Fruit fly (Drosophila melanogaster) whole organism, embryonic: ENCODE measurements around the gene MICU3.

Source experiments
- B-H2 ChIP-seq: fragments of 200-800 bp; sonication (Bioruptor generic); optimal IDR thresholded peaks from 2 replicates; lab custom pipeline; 2018; ENCODE audit warnings: missing biosample characterization, mild to moderate bottlenecking, missing genetic modification characterization
- CG10267 ChIP-seq: fragments of 200-800 bp; sonication (Bioruptor generic); optimal IDR thresholded peaks from 2 replicates; lab custom pipeline; 2018; ENCODE audit warnings: missing biosample characterization, mild to moderate bottlenecking, missing genetic modification characterization, moderate library complexity
- CG10321 ChIP-seq: fragments of 200-800 bp; sonication (Bioruptor generic); IDR thresholded peaks from 2 replicates; pipeline ENCODE4 v1.3.6; 2022; ENCODE audit warnings: missing biosample characterization, missing genetic modification characterization
- CG10979 ChIP-seq: fragments of 200-800 bp; sonication (Bioruptor generic); optimal IDR thresholded peaks from 2 replicates; lab custom pipeline; 2018; ENCODE audit warnings: missing biosample characterization, mild to moderate bottlenecking, missing genetic modification characterization, moderate library complexity
- CG11504 ChIP-seq: fragments of 200-800 bp; sonication (Bioruptor generic); optimal IDR thresholded peaks from 3 replicates; lab custom pipeline; 2019; ENCODE audit warnings: missing biosample characterization, mild to moderate bottlenecking, missing genetic modification characterization, moderate library complexity
- CG15269 ChIP-seq: fragments of 200-800 bp; sonication (Bioruptor generic); optimal IDR thresholded peaks from 2 replicates; lab custom pipeline; 2018; ENCODE audit warnings: missing biosample characterization, mild to moderate bottlenecking, missing genetic modification characterization, moderate library complexity
- CG15696 ChIP-seq: fragments of 200-800 bp; sonication (Bioruptor generic); optimal IDR thresholded peaks from 2 replicates; lab custom pipeline; 2019; ENCODE audit warnings: missing biosample characterization, mild to moderate bottlenecking, missing genetic modification characterization, moderate library complexity
- CG1603 ChIP-seq: fragments of 200-800 bp; sonication (Bioruptor generic); optimal IDR thresholded peaks from 2 replicates; lab custom pipeline; 2019; ENCODE audit warnings: missing biosample characterization, mild to moderate bottlenecking, missing genetic modification characterization, moderate library complexity
- CG17186 ChIP-seq: fragments of 200-800 bp; sonication (Bioruptor generic); optimal IDR thresholded peaks from 3 replicates; lab custom pipeline; 2017; ENCODE audit warnings: missing biosample characterization, missing genetic modification reagents, missing genetic modification characterization
- CG17568 ChIP-seq: fragments of 200-800 bp; sonication (Bioruptor generic); optimal IDR thresholded peaks from 2 replicates; lab custom pipeline; 2018; ENCODE audit warnings: missing biosample characterization, mild to moderate bottlenecking, missing genetic modification characterization, moderate library complexity
- CG18262 ChIP-seq: fragments of 200-800 bp; optimal IDR thresholded peaks from 3 replicates; lab custom pipeline; 2019; ENCODE audit warnings: missing biosample characterization, mild to moderate bottlenecking, missing genetic modification characterization, moderate library complexity
- CG18764 ChIP-seq: fragments of 200-800 bp; sonication (Bioruptor generic); optimal IDR thresholded peaks from 3 replicates; lab custom pipeline; 2016; ENCODE audit warnings: missing biosample characterization, missing genetic modification characterization
- CG2129 ChIP-seq: fragments of 200-800 bp; sonication (Bioruptor generic); IDR thresholded peaks from 2 replicates; pipeline ENCODE4 v1.3.6; 2022; ENCODE audit warnings: missing biosample characterization, missing genetic modification characterization; ENCODE audit not compliant: partially characterized antibody
- CG2678 ChIP-seq: fragments of 200-800 bp; sonication (Bioruptor generic); optimal IDR thresholded peaks from 3 replicates; lab custom pipeline; 2019; ENCODE audit warnings: missing biosample characterization, mild to moderate bottlenecking, missing genetic modification characterization, moderate library complexity
- CG2712 ChIP-seq: fragments of 200-800 bp; optimal IDR thresholded peaks from 3 replicates; lab custom pipeline; 2019; ENCODE audit warnings: missing biosample characterization, mild to moderate bottlenecking, missing genetic modification characterization, moderate library complexity
- CG2875 ChIP-seq: fragments of 200-800 bp; sonication (Bioruptor generic); optimal IDR thresholded peaks from 2 replicates; lab custom pipeline; 2017; ENCODE audit warnings: missing biosample characterization, mild to moderate bottlenecking, missing genetic modification characterization, missing genetic modification reagents
- CG42726 ChIP-seq: fragments of 200-800 bp; sonication (Bioruptor generic); IDR thresholded peaks from 2 replicates; pipeline ENCODE4 v1.3.6; 2022; ENCODE audit warnings: missing biosample characterization, missing genetic modification characterization; ENCODE audit not compliant: partially characterized antibody
- CG5245 ChIP-seq: fragments of 200-800 bp; sonication (Bioruptor generic); optimal IDR thresholded peaks from 3 replicates; lab custom pipeline; 2016; ENCODE audit warnings: missing biosample characterization, missing genetic modification characterization
- CG8359 ChIP-seq: fragments of 200-800 bp; sonication (Bioruptor generic); optimal IDR thresholded peaks from 2 replicates; lab custom pipeline; 2017; ENCODE audit warnings: missing biosample characterization, mild to moderate bottlenecking, missing genetic modification characterization, borderline replicate concordance
- CG8388 ChIP-seq: fragments of 200-800 bp; sonication (Bioruptor generic); optimal IDR thresholded peaks from 2 replicates; lab custom pipeline; 2019; ENCODE audit warnings: missing biosample characterization, mild to moderate bottlenecking, missing genetic modification characterization, moderate library complexity
- CG8924 ChIP-seq: fragments of 200-800 bp; optimal IDR thresholded peaks from 3 replicates; lab custom pipeline; 2019; ENCODE audit warnings: missing biosample characterization, mild to moderate bottlenecking, missing genetic modification characterization, moderate library complexity
- Chrac-16 ChIP-seq: fragments of 200-800 bp; sonication (Bioruptor generic); optimal IDR thresholded peaks from 3 replicates; lab custom pipeline; 2016; ENCODE audit warnings: missing biosample characterization, missing genetic modification characterization
- D ChIP-seq, 2 experiments: fragments of 200-800 bp in 1 of 2; fragments of >200 bp in 1 of 2; sonication (Bioruptor generic) in 1 of 2; optimal IDR thresholded peaks; 2 replicates in 1 of 2; 3 replicates in 1 of 2; lab custom pipeline; 2017; ENCODE audit warnings: mild to moderate bottlenecking in 1 of 2, missing biosample characterization in 1 of 2, missing genetic modification characterization in 1 of 2, missing genetic modification reagents in 1 of 2
- Dad ChIP-seq: fragments of 200-800 bp; sonication (Bioruptor generic); optimal IDR thresholded peaks from 3 replicates; lab custom pipeline; 2016; ENCODE audit warnings: missing biosample characterization, missing genetic modification characterization
- Dip2 ChIP-seq: fragments of 200-800 bp; sonication (Bioruptor generic); IDR thresholded peaks from 2 replicates; pipeline ENCODE4 v1.3.6; 2022; ENCODE audit warnings: missing biosample characterization, missing genetic modification characterization
- Dp ChIP-seq: fragments of 200-800 bp; sonication (Bioruptor generic); optimal IDR thresholded peaks from 2 replicates; lab custom pipeline; 2018; ENCODE audit warnings: missing biosample characterization, mild to moderate bottlenecking, missing genetic modification characterization, moderate library complexity
- Eip74EF ChIP-seq, 2 experiments: fragments of 200-800 bp in 1 of 2; fragments of >200 bp in 1 of 2; sonication (Bioruptor generic) in 1 of 2; optimal IDR thresholded peaks; 2 replicates each; lab custom pipeline; 2017 to 2019; ENCODE audit warnings: missing biosample characterization in 2 of 2, missing genetic modification characterization in 2 of 2, mild to moderate bottlenecking in 1 of 2, moderate library complexity in 1 of 2
- Ssrp ChIP-seq: fragments of 200-800 bp; sonication (Bioruptor generic); optimal IDR thresholded peaks from 2 replicates; lab custom pipeline; 2018; ENCODE audit warnings: missing biosample characterization, mild to moderate bottlenecking, missing genetic modification characterization, moderate library complexity
- ase ChIP-seq: fragments of 200-800 bp; sonication (Bioruptor generic); IDR thresholded peaks from 3 replicates; pipeline ENCODE4 v1.3.6; 2022; ENCODE audit warnings: missing biosample characterization, missing genetic modification characterization
- bsh ChIP-seq, 2 experiments: fragments of 200-800 bp; sonication (Bioruptor generic); optimal IDR thresholded peaks; 2 replicates each; lab custom pipeline; 2017 to 2018; ENCODE audit warnings: mild to moderate bottlenecking in 2 of 2, missing biosample characterization in 2 of 2, missing genetic modification characterization in 2 of 2, moderate library complexity in 1 of 2
- chinmo ChIP-seq: fragments of 200-800 bp; sonication (Bioruptor generic); IDR thresholded peaks from 4 replicates; pipeline ENCODE4 v1.3.6; 2022; ENCODE audit warnings: missing biosample characterization, missing genetic modification characterization; ENCODE audit not compliant: partially characterized antibody
- disco-r ChIP-seq: fragments of 200-800 bp; sonication (Bioruptor generic); optimal IDR thresholded peaks from 2 replicates; lab custom pipeline; 2016; ENCODE audit warnings: missing biosample characterization, missing genetic modification characterization
- fd96Cb ChIP-seq: fragments of 200-800 bp; sonication (Bioruptor generic); optimal IDR thresholded peaks from 2 replicates; lab custom pipeline; 2018; ENCODE audit warnings: missing biosample characterization, mild to moderate bottlenecking, missing genetic modification characterization, moderate library complexity
- fru ChIP-seq: fragments of >200 bp; optimal IDR thresholded peaks from 2 replicates; lab custom pipeline; 2017
- h ChIP-seq: fragments of >200 bp; optimal IDR thresholded peaks from 2 replicates; lab custom pipeline; 2017
- jumu ChIP-seq: fragments of 200-800 bp; sonication (Bioruptor generic); optimal IDR thresholded peaks from 3 replicates; lab custom pipeline; 2016; ENCODE audit warnings: missing biosample characterization, missing genetic modification characterization
- lab ChIP-seq: fragments of 200-800 bp; sonication (Bioruptor generic); optimal IDR thresholded peaks from 3 replicates; lab custom pipeline; 2017; ENCODE audit warnings: missing biosample characterization, missing genetic modification characterization, mild to moderate bottlenecking, moderate library complexity, missing genetic modification reagents
- lola ChIP-seq, 3 experiments: fragments of >200 bp in 2 of 3; fragments of 200-800 bp in 1 of 3; sonication (Bioruptor generic) in 1 of 3; optimal IDR thresholded peaks; 2 replicates each; lab custom pipeline; 2017 to 2019; ENCODE audit warnings: missing biosample characterization in 3 of 3, missing genetic modification characterization in 3 of 3, mild to moderate bottlenecking in 1 of 3, moderate library complexity in 1 of 3
- nmo ChIP-seq: fragments of 200-800 bp; sonication (Bioruptor generic); optimal IDR thresholded peaks from 2 replicates; lab custom pipeline; 2018; ENCODE audit warnings: missing biosample characterization, mild to moderate bottlenecking, missing genetic modification characterization, moderate library complexity
- pfk ChIP-seq: fragments of 200-800 bp; sonication (Bioruptor generic); optimal IDR thresholded peaks from 2 replicates; lab custom pipeline; 2018; ENCODE audit warnings: missing biosample characterization, mild to moderate bottlenecking, missing genetic modification characterization, moderate library complexity
- pnt ChIP-seq: fragments of 200-800 bp; sonication (Bioruptor generic); optimal IDR thresholded peaks from 3 replicates; lab custom pipeline; 2016; ENCODE audit warnings: missing biosample characterization, missing genetic modification characterization
- row ChIP-seq: fragments of 200-800 bp; sonication (Bioruptor generic); IDR thresholded peaks from 3 replicates; pipeline ENCODE4 v1.3.6; 2022; ENCODE audit warnings: missing biosample characterization, missing genetic modification characterization
- sens ChIP-seq: fragments of 200-800 bp; sonication (Bioruptor generic); peaks from one replicate; lab custom pipeline; 2016; ENCODE audit warnings: missing biosample characterization, missing genetic modification characterization
- slou ChIP-seq: fragments of 200-800 bp; sonication (Bioruptor generic); optimal IDR thresholded peaks from 3 replicates; lab custom pipeline; 2016; ENCODE audit warnings: missing biosample characterization, missing genetic modification characterization
- twi ChIP-seq: fragments of 200-800 bp; optimal IDR thresholded peaks from 2 replicates; lab custom pipeline; 2019; ENCODE audit warnings: missing biosample characterization, mild to moderate bottlenecking, missing genetic modification characterization, moderate library complexity
- yki ChIP-seq: fragments of >200 bp; optimal IDR thresholded peaks from 3 replicates; lab custom pipeline; 2018
- zf30C ChIP-seq: fragments of 200-800 bp; sonication (Bioruptor generic); optimal IDR thresholded peaks from 3 replicates; lab custom pipeline; 2018; ENCODE audit warnings: missing biosample characterization, mild to moderate bottlenecking, missing genetic modification characterization

Gene MICU3

DNA sequence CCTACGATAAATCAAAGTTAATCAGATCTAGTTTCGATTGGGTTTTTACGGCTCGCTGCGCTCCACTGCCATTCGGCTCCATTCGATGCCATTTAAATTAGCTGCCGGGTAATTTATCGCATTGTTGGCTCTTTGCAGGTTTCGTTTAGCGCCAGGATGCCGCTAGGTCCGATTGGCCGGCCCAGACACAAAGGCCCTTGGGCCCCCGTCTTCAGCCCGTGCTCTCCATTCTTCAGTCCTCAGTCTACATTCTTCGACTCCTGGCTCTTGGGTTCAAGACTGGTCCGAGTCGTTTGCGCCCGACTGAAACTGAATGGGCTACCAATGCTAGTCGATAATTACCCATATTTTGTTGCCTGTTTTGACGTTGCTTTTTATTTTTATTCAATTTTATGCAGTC lies 33.9 kb upstream of the MICU3 start:
- TF ChIP-seq jumu (GFP tag; lab: Kevin White, UChicago) (no peak), CG5245 (no peak), Dip2 (GFP tag; lab: Robert Waterston, UW) (no peak), CG17186 (GFP tag; lab: Kevin White, UChicago) (no peak), CG2875 (GFP tag; lab: Kevin White, UChicago) (no peak), fd96Cb (tag; lab: Kevin White, UChicago) (no peak), Dad (GFP tag; lab: Kevin White, UChicago) (no peak), lab (no peak), pnt (GFP tag; lab: Kevin White, UChicago) (no peak), CG1603 (tag; lab: Kevin White, UChicago) (no peak), slou (no peak), D (optimal IDR thresholded peaks at IDR 0.05; lab: Kevin White, UChicago) (no peak), D (GFP tag; optimal IDR thresholded peaks at IDR 0.05; lab: Kevin White, UChicago) (no peak), CG10321 (GFP tag; lab: Robert Waterston, UW) (no peak), CG8924 (tag; lab: Kevin White, UChicago) (no peak), pfk (GFP tag; lab: Kevin White, UChicago) (no peak), Dp (GFP tag; lab: Kevin White, UChicago) (no peak), CG18764 (GFP tag; lab: Kevin White, UChicago) (no peak)
- TF ChIP-seq, all 482 proteins: peak for 0

DNA sequence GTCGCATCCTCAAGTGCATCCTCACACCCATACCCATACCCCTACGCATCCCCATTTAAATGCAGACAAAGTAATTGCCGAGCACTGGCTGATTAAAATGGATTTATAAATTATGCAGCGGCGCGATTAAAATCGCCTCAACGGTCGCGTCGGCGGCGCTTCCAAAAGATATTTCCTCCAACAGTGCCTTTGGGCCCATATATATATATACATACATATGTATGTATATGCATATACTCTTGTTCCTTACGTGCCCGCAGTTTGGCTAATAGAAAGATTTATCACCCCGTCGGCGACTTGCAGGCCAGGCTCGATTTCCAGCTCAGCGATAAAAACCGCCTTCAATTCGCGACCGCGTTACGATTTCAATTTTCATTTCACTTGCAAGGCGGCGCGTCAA lies 30.4 kb upstream of the MICU3 start:
- TF ChIP-seq CG8388 (peak; percentile 34), CG15696 (no peak), CG42726 (GFP tag; lab: Robert Waterston, UW) (no peak), CG8359 (peak; percentile 96)
- TF ChIP-seq, all 482 proteins: peak for 2

DNA sequence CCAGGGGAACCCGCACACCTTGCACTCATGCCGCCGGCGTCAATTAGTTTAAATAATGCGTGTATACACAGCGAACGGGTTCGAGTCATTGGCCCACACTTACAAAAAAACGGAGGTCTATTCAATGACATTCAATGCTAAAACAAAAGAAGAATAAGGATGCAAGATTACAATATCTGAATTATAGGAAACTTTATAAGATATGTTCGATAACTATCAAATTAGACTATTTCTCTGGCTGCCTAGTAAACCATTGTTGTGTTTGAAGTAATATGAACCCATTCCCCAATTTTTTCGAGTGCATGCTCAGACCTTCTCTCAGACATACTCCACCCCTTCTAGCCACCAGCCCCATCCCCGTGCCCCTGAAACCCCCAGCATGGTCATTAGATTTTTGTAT lies 26.1 kb upstream of the MICU3 start:
- peak; percentile 0 for TF ChIP-seq Ssrp (tag; lab: Kevin White, UChicago)
- no peak for TF ChIP-seq h (lab: Kevin White, UChicago)
- peak; percentile 28 for TF ChIP-seq CG2678 (tag; lab: Kevin White, UChicago)
- TF ChIP-seq CG10979 (tag; lab: Kevin White, UChicago): peak; percentile 58
- TF ChIP-seq zf30C (GFP tag; lab: Kevin White, UChicago): peak; percentile 13
- peak; percentile 12 for TF ChIP-seq CG1603 (tag; lab: Kevin White, UChicago)
- peak; percentile 39 for TF ChIP-seq CG18262 (tag; lab: Kevin White, UChicago)
- no peak for TF ChIP-seq fru (lab: Kevin White, UChicago)
- no peak for TF ChIP-seq B-H2 (GFP tag; lab: Kevin White, UChicago)
- TF ChIP-seq yki (lab: Kevin White, UChicago): no peak
- TF ChIP-seq row: peak; percentile 41; the same call in 1 of the 3 replicates
- TF ChIP-seq bsh (GFP tag; optimal IDR thresholded peaks at IDR 0.05; lab: Kevin White, UChicago): peak in 1 of 2 experiments; percentile 44
- no peak for TF ChIP-seq D (optimal IDR thresholded peaks at IDR 0.05; lab: Kevin White, UChicago)
- peak; percentile 4 for TF ChIP-seq D (GFP tag; optimal IDR thresholded peaks at IDR 0.05; lab: Kevin White, UChicago)
- peak; percentile 36 for TF ChIP-seq CG2712 (tag; lab: Kevin White, UChicago)
- no peak for TF ChIP-seq CG2129 (GFP tag; lab: Robert Waterston, UW)
- TF ChIP-seq lola (GFP tag; optimal IDR thresholded peaks at IDR 0.05; lab: Kevin White, UChicago): peak in 1 of 3 experiments; percentile 20
- no peak for TF ChIP-seq chinmo (GFP tag; lab: Robert Waterston, UW)
- TF ChIP-seq ase (GFP tag; lab: Robert Waterston, UW): no peak
- TF ChIP-seq Eip74EF (GFP tag; optimal IDR thresholded peaks at IDR 0.05; lab: Kevin White, UChicago): no peak
- no peak for TF ChIP-seq twi
- TF ChIP-seq sens (GFP tag; lab: Kevin White, UChicago): peak; percentile 48
- no peak for TF ChIP-seq disco-r
- peak; percentile 34 for TF ChIP-seq CG11504 (tag; lab: Kevin White, UChicago)
- TF ChIP-seq CG8924 (tag; lab: Kevin White, UChicago): peak; percentile 22
- no peak for TF ChIP-seq CG17568
- peak; percentile 23 for TF ChIP-seq nmo (GFP tag; lab: Kevin White, UChicago)
- TF ChIP-seq CG10267 (tag; lab: Kevin White, UChicago): peak; percentile 11
- TF ChIP-seq CG15269: no peak
- TF ChIP-seq Chrac-16: no peak
